Worm (Caenorhabditis elegans) whole organism, young adult: Measurements from ENCODE around the gene Y26G10.4.

ENCODE experiments used
- B0336.3 ChIP-seq: fragments of 200-800 bp; sonication (Bioruptor generic); IDR thresholded peaks from 2 replicates; pipeline ENCODE4 v1.3.6; 2022; ENCODE audit warnings: missing genetic modification characterization, missing compliant biosample characterization
- K11D2.4 ChIP-seq: fragments of 200-800 bp; sonication (Bioruptor generic); IDR thresholded peaks from 2 replicates; pipeline ENCODE4 v1.3.6; 2022; ENCODE audit warnings: missing genetic modification reagents, missing genetic modification characterization, missing compliant biosample characterization
- K12H6.12 ChIP-seq: fragments of 200-800 bp; sonication (Bioruptor generic); optimal IDR thresholded peaks from 2 replicates; lab custom pipeline; 2018; ENCODE audit warnings: mild to moderate bottlenecking, missing genetic modification characterization, missing compliant biosample characterization
- attf-5 ChIP-seq: fragments of 200-800 bp; sonication (Bioruptor generic); optimal IDR thresholded peaks from 2 replicates; lab custom pipeline; 2018; ENCODE audit warnings: mild to moderate bottlenecking, missing genetic modification characterization, missing compliant biosample characterization
- bed-1 ChIP-seq: fragments of 200-800 bp; sonication (Bioruptor generic); IDR thresholded peaks from 2 replicates; pipeline ENCODE4 v1.3.6; 2022; ENCODE audit warnings: missing genetic modification reagents, missing genetic modification characterization, missing compliant biosample characterization
- nfyb-1 ChIP-seq: fragments of 200-800 bp; sonication (Bioruptor generic); IDR thresholded peaks from 2 replicates; pipeline ENCODE4 v1.3.6; 2022; ENCODE audit warnings: missing genetic modification reagents, missing genetic modification characterization, missing compliant biosample characterization
- nhr-90 ChIP-seq: sonication (generic microtip); optimal IDR thresholded peaks from 2 replicates; lab custom pipeline; 2016; ENCODE audit warnings: missing genotype, mild to moderate bottlenecking, missing genetic modification characterization, missing compliant biosample characterization
- pha-4 ChIP-seq: fragments of 150-350 bp; sonication (generic microtip); optimal IDR thresholded peaks from 2 replicates; lab custom pipeline; 2014; ENCODE audit warnings: missing biosample characterization, missing genetic modification reagents, missing genetic modification characterization
- somi-1 ChIP-seq: fragments of 200-800 bp; sonication (Bioruptor generic); optimal IDR thresholded peaks from 2 replicates; lab custom pipeline; 2018; ENCODE audit warnings: mild to moderate bottlenecking, missing genetic modification characterization, missing compliant biosample characterization
- unc-62 ChIP-seq: fragments of 150-350 bp; optimal IDR thresholded peaks from 2 replicates; lab custom pipeline; 2014; ENCODE audit warnings: missing biosample characterization, missing genetic modification reagents, missing genetic modification characterization

ce11 chrV:17699659-17700058, 662 bp upstream of the Y26G10.4 start, which contains the start of gene Y26G10.6:
- no peak for TF ChIP-seq nfyb-1 (GFP tag; lab: Robert Waterston, UW)
- TF ChIP-seq K11D2.4 (GFP tag; lab: Robert Waterston, UW), result no peak
- no peak for TF ChIP-seq pha-4 (tag; lab: Kevin White, UChicago)
- TF ChIP-seq nhr-90, result no peak
- TF ChIP-seq somi-1 (GFP tag; lab: Kevin White, UChicago), result no peak
- no peak for TF ChIP-seq bed-1
- TF ChIP-seq attf-5 (GFP tag; lab: Kevin White, UChicago), result no peak
- no peak for TF ChIP-seq B0336.3
- TF ChIP-seq K12H6.12 (tag; lab: Kevin White, UChicago), result no peak
- TF ChIP-seq unc-62, result no peak
